Worm (Caenorhabditis elegans): ENCODE data around the gene Y73B3B.3.
"Not testable (repeated sequence)": the region's sequence is repeated elsewhere in the genome, so short reads cannot be mapped to it uniquely, and the experiment has no call there.

The Y73B3B.3 gene

DNA sequence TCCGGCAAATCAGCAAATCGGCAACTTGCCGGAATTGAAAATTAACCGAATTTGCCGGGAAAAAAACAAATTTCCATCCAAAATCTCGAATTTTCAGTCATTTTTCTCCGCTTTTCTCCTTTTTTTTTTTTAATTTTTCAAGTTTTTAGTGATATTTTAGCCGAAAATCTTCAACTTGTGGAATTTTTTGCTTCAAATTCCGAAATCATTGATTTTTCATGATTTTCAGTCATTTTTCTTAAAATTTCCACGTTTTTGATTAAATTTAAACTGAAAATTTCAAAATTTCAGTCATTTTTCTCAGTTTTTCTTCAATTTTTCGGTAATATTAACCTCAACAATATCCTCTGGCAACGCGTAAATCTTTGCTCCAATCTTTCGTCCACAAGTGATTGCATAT is at the start of gene Y73B3B.3:
Gene Y73B3B.3 (plus strand): TSS at position 301 of the 400 bp plus-strand sequence.
- TF ChIP-seq nhr-11 (tag; optimal IDR thresholded peaks at IDR 0.05); fkh-4 (tag; optimal IDR thresholded peaks at IDR 0.05; ENCODE audit: borderline replicate concordance); ceh-90 (tag; optimal IDR thresholded peaks at IDR 0.05): not testable (repeated sequence)

DNA sequence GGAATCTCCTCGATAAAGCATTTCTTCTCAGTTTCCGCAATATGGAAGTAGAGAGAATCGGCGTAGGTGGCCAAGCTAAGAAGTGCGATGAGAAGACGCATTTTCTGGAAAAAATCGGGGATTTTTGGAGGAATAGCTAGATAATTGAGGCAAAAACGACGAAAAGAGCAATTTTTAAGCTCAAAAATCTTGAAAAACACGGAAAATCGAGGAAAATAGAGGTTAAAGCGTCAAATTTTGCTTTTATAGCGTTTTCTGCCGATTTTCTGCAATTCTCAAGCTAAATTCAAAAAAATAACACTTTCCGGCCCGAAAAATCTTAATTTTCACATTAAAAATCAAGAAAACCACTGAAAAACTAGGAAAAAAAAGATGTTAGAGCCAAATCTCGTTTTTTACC is 46.8 kb upstream of the Y73B3B.3 start, which contains the start of gene tmed-12:
Gene tmed-12 (minus strand): TSS at position 101 of the 400 bp plus-strand sequence.
- not testable (repeated sequence) for TF ChIP-seq pag-3 (tag; optimal IDR thresholded peaks at IDR 0.05; ENCODE audit: borderline replicate concordance, insufficient read depth); hlh-17 (GFP tag; optimal IDR thresholded peaks at IDR 0.05; ENCODE audit: borderline replicate concordance); F16B12.6 (tag; optimal IDR thresholded peaks at IDR 0.05)

DNA sequence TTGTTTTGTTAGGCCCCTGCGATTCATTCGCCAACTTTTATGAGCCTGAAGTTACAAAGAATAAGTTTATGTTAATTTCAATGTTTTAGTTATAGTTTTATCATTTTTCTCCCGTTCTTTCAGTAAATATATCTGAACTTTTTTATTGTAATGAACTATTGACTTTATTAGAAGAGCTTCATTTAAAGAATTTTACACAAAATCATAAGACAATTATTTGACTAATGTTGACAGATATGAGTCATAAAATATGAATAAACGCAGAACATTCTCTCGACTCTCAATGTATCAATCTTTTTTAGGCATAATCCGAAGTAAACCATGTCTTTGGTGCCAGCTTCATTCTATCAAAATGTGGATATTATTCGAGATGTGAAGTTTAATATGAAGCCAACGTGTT is 32.7 kb upstream of the Y73B3B.3 start, which contains the start of the genes T08D2.5 and T08D2.4:
Gene T08D2.5 (plus strand): TSS at position 301 of the 400 bp plus-strand sequence.
Gene T08D2.4 (plus strand): TSS at position 322 of the 400 bp plus-strand sequence.
- no peak for TF ChIP-seq skn-1 (tag; optimal IDR thresholded peaks at IDR 0.05)
- no peak for TF ChIP-seq unc-98 (GFP tag; IDR thresholded peaks at IDR 0.05)
- no peak for TF ChIP-seq zag-1 (tag; optimal IDR thresholded peaks at IDR 0.05)
- no peak for TF ChIP-seq fkh-8 (tag; optimal IDR thresholded peaks at IDR 0.05)
- no peak for TF ChIP-seq nhr-20 (tag; optimal IDR thresholded peaks at IDR 0.05)
- no peak for TF ChIP-seq pag-3 (tag; optimal IDR thresholded peaks at IDR 0.05; ENCODE audit: borderline replicate concordance, insufficient read depth)
- TF ChIP-seq rnt-1 (tag; optimal IDR thresholded peaks at IDR 0.05): no peak
- TF ChIP-seq Y116A8C.19 (tag; optimal IDR thresholded peaks at IDR 0.05; ENCODE audit: borderline replicate concordance): no peak
- no peak for TF ChIP-seq lin-14 (GFP tag; optimal IDR thresholded peaks at IDR 0.05)
- TF ChIP-seq C04F5.9 (tag; optimal IDR thresholded peaks at IDR 0.05): no peak
- no peak for TF ChIP-seq egl-27 (tag; optimal IDR thresholded peaks at IDR 0.05)
- no peak for TF ChIP-seq ceh-8 (GFP tag; optimal IDR thresholded peaks at IDR 0.05)

DNA sequence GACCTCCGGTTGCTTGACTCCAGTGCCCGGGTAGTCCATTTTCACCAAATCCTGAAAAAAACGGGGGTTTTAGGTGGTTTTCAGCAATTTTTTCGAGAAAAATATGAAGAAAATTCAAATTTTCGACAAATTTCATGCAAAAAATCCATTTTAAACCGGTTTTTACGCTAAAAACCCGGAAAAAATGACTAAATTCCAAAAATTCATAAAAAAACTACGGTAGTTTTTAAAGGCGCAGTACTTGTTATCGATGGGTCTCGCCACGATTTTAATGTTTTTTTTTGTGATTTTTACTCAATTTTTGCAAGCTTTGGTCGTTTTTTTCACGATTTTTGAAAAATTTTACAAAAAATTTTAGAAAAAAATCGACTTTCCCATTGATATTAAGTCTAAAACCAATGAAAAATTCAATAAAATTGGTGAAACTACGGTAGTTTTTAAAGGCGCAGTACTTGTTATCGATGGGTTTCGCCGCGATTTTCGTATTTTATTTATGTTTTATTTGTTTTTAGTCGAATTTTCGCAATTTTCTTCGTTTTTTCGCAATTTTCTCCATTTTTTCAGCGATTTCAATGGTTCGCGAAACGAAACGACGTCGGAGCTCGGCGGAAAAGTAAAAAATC is 27.6 kb upstream of the Y73B3B.3 start, which contains the start of the genes T08D2.6 and chkr-1:
Gene T08D2.6 (minus strand): TSS at position 51 of the 623 bp plus-strand sequence.
Gene chkr-1 (plus strand): TSS at position 573 of the 623 bp plus-strand sequence.
- not testable (repeated sequence) for TF ChIP-seq Y116A8C.19 (tag; optimal IDR thresholded peaks at IDR 0.05; ENCODE audit: borderline replicate concordance); C34B4.2 (tag; optimal IDR thresholded peaks at IDR 0.05); lsy-2 (tag; optimal IDR thresholded peaks at IDR 0.05)

DNA sequence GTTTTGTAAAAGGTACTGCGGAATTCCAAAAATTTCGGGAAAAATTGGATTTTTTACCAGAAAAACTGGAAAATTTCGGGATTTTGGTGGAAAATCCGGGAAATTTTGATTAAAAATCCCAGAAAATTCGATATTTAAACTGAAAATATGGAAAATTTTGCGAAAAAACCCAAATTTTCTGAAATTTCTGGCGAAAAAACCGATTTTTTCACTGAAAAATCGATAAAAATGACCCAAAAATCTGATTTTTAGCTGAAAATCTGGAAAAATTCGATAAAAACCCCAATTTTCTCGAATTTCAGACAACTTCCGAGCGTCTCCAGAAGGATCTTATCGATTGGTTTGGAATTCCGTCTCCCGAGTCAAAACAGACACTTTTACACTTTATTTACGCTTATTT is 17.3 kb upstream of the Y73B3B.3 start, which contains the start of gene T08D2.8:
Gene T08D2.8 (plus strand): TSS at position 301 of the 400 bp plus-strand sequence.
- TF ChIP-seq lin-35 (GFP tag; optimal IDR thresholded peaks at IDR 0.05) (no peak), elt-3 (tag; optimal IDR thresholded peaks at IDR 0.05) (no peak), blmp-1 (tag; optimal IDR thresholded peaks at IDR 0.05) (no peak), nhr-76 (tag; optimal IDR thresholded peaks at IDR 0.05) (no peak), fos-1 (tag; optimal IDR thresholded peaks at IDR 0.05) (no peak)

DNA sequence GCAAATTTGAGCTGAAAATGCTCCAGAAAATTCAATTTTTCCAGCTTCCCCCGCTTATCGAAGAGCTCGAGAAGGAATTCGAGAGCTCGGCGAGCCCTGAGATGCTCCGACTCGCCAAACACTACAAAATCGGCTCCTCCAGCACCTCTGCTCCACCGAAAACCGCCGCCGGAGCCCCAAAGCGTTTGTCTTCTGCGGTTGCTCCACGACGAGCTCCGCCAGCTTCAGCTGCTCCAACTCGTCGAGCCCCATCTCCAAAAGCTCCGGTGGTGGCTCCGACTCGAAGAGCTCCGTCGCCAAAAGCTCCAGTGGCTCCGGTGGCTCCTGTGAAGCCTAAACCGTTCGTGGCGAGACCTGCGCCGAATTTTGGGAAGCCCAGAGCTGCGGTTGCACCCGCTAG is 13.4 kb upstream of the Y73B3B.3 start:
- TF ChIP-seq nhr-28 (tag; optimal IDR thresholded peaks at IDR 0.05) (no peak), aha-1 (tag; optimal IDR thresholded peaks at IDR 0.05) (no peak)

DNA sequence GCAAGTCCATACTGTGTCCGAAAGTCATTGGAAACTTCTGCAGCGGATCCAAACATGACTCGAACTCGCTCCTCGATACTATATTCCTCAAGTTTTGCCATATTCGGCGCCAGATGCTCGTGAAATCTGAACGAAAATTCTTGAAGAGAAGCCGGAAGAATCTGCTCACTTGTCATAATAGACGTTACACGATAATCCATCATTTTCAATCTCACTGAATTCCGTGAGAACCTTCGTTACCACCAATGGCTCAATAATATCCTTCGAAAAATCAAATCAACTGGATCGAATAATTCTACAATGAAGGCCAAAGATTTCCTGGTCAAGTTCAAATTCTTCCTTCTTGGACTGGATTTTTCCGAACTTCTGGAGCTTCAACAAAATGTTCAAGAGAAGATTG is 1.3 kb downstream of the Y73B3B.3 start, which contains the start of gene Y73B3B.1:
Gene Y73B3B.1 (minus strand): TSS at position 101 of the 400 bp plus-strand sequence.
- TF ChIP-seq ets-5 (GFP tag; IDR thresholded peaks at IDR 0.05); lin-35 (GFP tag; optimal IDR thresholded peaks at IDR 0.05); fkh-4 (tag; optimal IDR thresholded peaks at IDR 0.05; ENCODE audit: borderline replicate concordance): not testable (repeated sequence)
